Fruit fly (Drosophila melanogaster) whole organism, embryonic: ENCODE results near the gene Ubi-p63E.
A peak's percentile ranks its signal among the peaks of the same experiment; 100 is the strongest.

Source experiments
- CG10209 ChIP-seq: fragments of 200-800 bp; sonication (Bioruptor generic); optimal IDR thresholded peaks from 3 replicates; lab custom pipeline; 2017; ENCODE audit warnings: missing biosample characterization, mild to moderate bottlenecking, missing genetic modification characterization, missing genetic modification reagents
- CG11504 ChIP-seq: fragments of 200-800 bp; sonication (Bioruptor generic); optimal IDR thresholded peaks from 3 replicates; lab custom pipeline; 2019; ENCODE audit warnings: missing biosample characterization, mild to moderate bottlenecking, missing genetic modification characterization, moderate library complexity
- CG11560 ChIP-seq: fragments of 200-800 bp; sonication (Bioruptor generic); IDR thresholded peaks from 3 replicates; pipeline ENCODE4 v1.3.6; 2022; ENCODE audit warnings: missing biosample characterization, missing genetic modification characterization
- CG12391 ChIP-seq: fragments of 200-800 bp; sonication (Bioruptor generic); optimal IDR thresholded peaks from 3 replicates; lab custom pipeline; 2018; ENCODE audit warnings: missing biosample characterization, mild to moderate bottlenecking, missing genetic modification characterization, moderate library complexity
- CG13123 ChIP-seq: fragments of 200-800 bp; sonication (Bioruptor generic); optimal IDR thresholded peaks from 2 replicates; lab custom pipeline; 2016; ENCODE audit warnings: missing biosample characterization, missing genetic modification characterization
- CG13424 ChIP-seq: fragments of 200-800 bp; sonication (Bioruptor generic); optimal IDR thresholded peaks from 2 replicates; lab custom pipeline; 2019; ENCODE audit warnings: missing biosample characterization, mild to moderate bottlenecking, missing genetic modification characterization, moderate library complexity
- CG16815 ChIP-seq: fragments of 200-800 bp; sonication (Bioruptor generic); optimal IDR thresholded peaks from 3 replicates; lab custom pipeline; 2017; ENCODE audit warnings: missing biosample characterization, mild to moderate bottlenecking, missing genetic modification characterization
- CG17328 ChIP-seq: fragments of 200-800 bp; sonication (Bioruptor generic); IDR thresholded peaks from 2 replicates; pipeline ENCODE4 v1.3.6; 2022; ENCODE audit warnings: missing biosample characterization, missing genetic modification characterization
- CG17361 ChIP-seq: fragments of 200-800 bp; sonication (Bioruptor generic); IDR thresholded peaks from 3 replicates; pipeline ENCODE4 v1.3.6; 2022; ENCODE audit warnings: missing biosample characterization, missing genetic modification characterization
- CG17385 ChIP-seq: fragments of 200-800 bp; sonication (Bioruptor generic); optimal IDR thresholded peaks from 3 replicates; lab custom pipeline; 2018; ENCODE audit warnings: missing biosample characterization, mild to moderate bottlenecking, missing genetic modification characterization
- CG17568 ChIP-seq: fragments of 200-800 bp; sonication (Bioruptor generic); optimal IDR thresholded peaks from 2 replicates; lab custom pipeline; 2018; ENCODE audit warnings: missing biosample characterization, mild to moderate bottlenecking, missing genetic modification characterization, moderate library complexity
- CG18262 ChIP-seq: fragments of 200-800 bp; optimal IDR thresholded peaks from 3 replicates; lab custom pipeline; 2019; ENCODE audit warnings: missing biosample characterization, mild to moderate bottlenecking, missing genetic modification characterization, moderate library complexity
- CG30403 ChIP-seq: fragments of 200-800 bp; sonication (Bioruptor generic); optimal IDR thresholded peaks from 3 replicates; lab custom pipeline; 2016; ENCODE audit warnings: missing biosample characterization, missing genetic modification characterization
- CG4707 ChIP-seq: fragments of 200-800 bp; sonication (Bioruptor generic); optimal IDR thresholded peaks from 2 replicates; lab custom pipeline; 2018; ENCODE audit warnings: missing biosample characterization, mild to moderate bottlenecking, missing genetic modification characterization, moderate library complexity
- CG8290 ChIP-seq, 3 experiments: fragments of 200-800 bp; sonication (Bioruptor generic); optimal IDR thresholded peaks; 2 replicates each; lab custom pipeline; 2016 to 2019; ENCODE audit warnings: missing biosample characterization in 3 of 3, missing genetic modification characterization in 3 of 3, mild to moderate bottlenecking in 2 of 3, moderate library complexity in 1 of 3
- CG8388 ChIP-seq: fragments of 200-800 bp; sonication (Bioruptor generic); optimal IDR thresholded peaks from 2 replicates; lab custom pipeline; 2019; ENCODE audit warnings: missing biosample characterization, mild to moderate bottlenecking, missing genetic modification characterization, moderate library complexity
- CG9215 ChIP-seq: fragments of 200-800 bp; sonication (Bioruptor generic); IDR thresholded peaks from 2 replicates; pipeline ENCODE4 v1.3.6; 2022; ENCODE audit warnings: missing biosample characterization, missing genetic modification characterization
- Dip2 ChIP-seq: fragments of 200-800 bp; sonication (Bioruptor generic); IDR thresholded peaks from 2 replicates; pipeline ENCODE4 v1.3.6; 2022; ENCODE audit warnings: missing biosample characterization, missing genetic modification characterization
- Doc2 ChIP-seq: fragments of 200-800 bp; sonication (Bioruptor generic); IDR thresholded peaks from 2 replicates; pipeline ENCODE4 v1.3.6; 2022; ENCODE audit warnings: missing biosample characterization, missing genetic modification characterization
- Dref ChIP-seq: fragments of 200-800 bp; sonication (Bioruptor generic); IDR thresholded peaks from 2 replicates; pipeline ENCODE4 v1.3.6; 2022; ENCODE audit warnings: missing biosample characterization, missing genetic modification characterization
- HLH3B ChIP-seq: fragments of 200-800 bp; sonication (Bioruptor generic); IDR thresholded peaks from 2 replicates; pipeline ENCODE4 v1.3.6; 2022; ENCODE audit warnings: missing biosample characterization, missing genetic modification characterization
- Hand ChIP-seq: fragments of 200-800 bp; sonication (Bioruptor generic); optimal IDR thresholded peaks from 2 replicates; lab custom pipeline; 2017; ENCODE audit warnings: mild to moderate bottlenecking, missing biosample characterization, missing genetic modification reagents, missing genetic modification characterization
- MBD-R2 ChIP-seq: fragments of 200-800 bp; sonication (Bioruptor generic); IDR thresholded peaks from 2 replicates; pipeline ENCODE4 v1.3.6; 2022; ENCODE audit warnings: missing biosample characterization, missing genetic modification characterization
- Med ChIP-seq: fragments of 200-800 bp; sonication (Bioruptor generic); peaks from one replicate; lab custom pipeline; 2016; ENCODE audit warnings: missing biosample characterization, missing genetic modification characterization, mild to moderate bottlenecking, inconsistent platforms, moderate library complexity
- NC2β ChIP-seq: fragments of 200-800 bp; sonication (Bioruptor generic); optimal IDR thresholded peaks from 2 replicates; lab custom pipeline; 2016; ENCODE audit warnings: missing biosample characterization, missing genetic modification characterization
- Neu2 ChIP-seq: fragments of 200-800 bp; sonication (Bioruptor generic); optimal IDR thresholded peaks from 3 replicates; lab custom pipeline; 2016; ENCODE audit warnings: missing biosample characterization, missing genetic modification characterization, borderline replicate concordance
- Rfx ChIP-seq: fragments of 200-800 bp; sonication (Bioruptor generic); IDR thresholded peaks from 2 replicates; pipeline ENCODE4 v1.3.6; 2022; ENCODE audit warnings: missing biosample characterization, missing genetic modification characterization
- Rx ChIP-seq: fragments of 200-800 bp; sonication (Bioruptor generic); IDR thresholded peaks from 2 replicates; pipeline ENCODE4 v1.3.6; 2022; ENCODE audit warnings: missing biosample characterization, missing genetic modification characterization
- Sox102F ChIP-seq: fragments of 200-800 bp; sonication (Bioruptor generic); optimal IDR thresholded peaks from 2 replicates; lab custom pipeline; 2018; ENCODE audit warnings: missing biosample characterization, mild to moderate bottlenecking, missing genetic modification characterization, moderate library complexity
- Ssrp ChIP-seq: fragments of 200-800 bp; sonication (Bioruptor generic); optimal IDR thresholded peaks from 2 replicates; lab custom pipeline; 2018; ENCODE audit warnings: missing biosample characterization, mild to moderate bottlenecking, missing genetic modification characterization, moderate library complexity
- Tbp ChIP-seq: fragments of >200 bp; optimal IDR thresholded peaks from 2 replicates; lab custom pipeline; 2018; ENCODE audit warnings: missing biosample characterization, missing genetic modification characterization
- Xbp1 ChIP-seq: fragments of 200-800 bp; sonication (Bioruptor generic); optimal IDR thresholded peaks from 3 replicates; lab custom pipeline; 2016; ENCODE audit warnings: missing biosample characterization, mild to moderate bottlenecking, missing genetic modification characterization
- ara ChIP-seq: fragments of 200-800 bp; sonication (Bioruptor generic); IDR thresholded peaks from 2 replicates; pipeline ENCODE4 v1.3.6; 2022; ENCODE audit warnings: missing biosample characterization, missing genetic modification characterization
- bbx ChIP-seq: fragments of 200-800 bp; sonication (Bioruptor generic); IDR thresholded peaks from 2 replicates; pipeline ENCODE4 v1.3.6; 2022; ENCODE audit warnings: missing biosample characterization, missing genetic modification characterization; ENCODE audit not compliant: partially characterized antibody
- cato ChIP-seq: fragments of 200-800 bp; sonication (Bioruptor generic); optimal IDR thresholded peaks from 2 replicates; lab custom pipeline; 2016; ENCODE audit warnings: missing biosample characterization, missing genetic modification characterization, borderline replicate concordance
- grau ChIP-seq: fragments of 200-800 bp; optimal IDR thresholded peaks from 3 replicates; lab custom pipeline; 2019; ENCODE audit warnings: missing biosample characterization, mild to moderate bottlenecking, missing genetic modification characterization, moderate library complexity
- jing ChIP-seq: fragments of 200-800 bp; sonication (Bioruptor generic); optimal IDR thresholded peaks from 2 replicates; lab custom pipeline; 2018; ENCODE audit warnings: missing biosample characterization, mild to moderate bottlenecking, missing genetic modification characterization
- knrl ChIP-seq: fragments of 200-800 bp; sonication (Bioruptor generic); IDR thresholded peaks from 3 replicates; pipeline ENCODE4 v1.3.6; 2022; ENCODE audit warnings: missing biosample characterization, missing genetic modification characterization; ENCODE audit not compliant: partially characterized antibody
- lmd ChIP-seq: fragments of 200-800 bp; sonication (Bioruptor generic); IDR thresholded peaks from 2 replicates; pipeline ENCODE4 v1.3.6; 2022; ENCODE audit warnings: missing biosample characterization, missing genetic modification characterization
- lola ChIP-seq, 3 experiments: fragments of >200 bp in 2 of 3; fragments of 200-800 bp in 1 of 3; sonication (Bioruptor generic) in 1 of 3; optimal IDR thresholded peaks; 2 replicates each; lab custom pipeline; 2017 to 2019; ENCODE audit warnings: missing biosample characterization in 3 of 3, missing genetic modification characterization in 3 of 3, mild to moderate bottlenecking in 1 of 3, moderate library complexity in 1 of 3
- nom ChIP-seq: fragments of 200-800 bp; sonication (Bioruptor generic); optimal IDR thresholded peaks from 2 replicates; lab custom pipeline; 2017; ENCODE audit warnings: missing biosample characterization, missing genetic modification characterization, mild to moderate bottlenecking, moderate library complexity, missing genetic modification reagents
- otp ChIP-seq: fragments of 200-800 bp; sonication (Bioruptor generic); IDR thresholded peaks from 3 replicates; pipeline ENCODE4, ENCODE4 v1.3.6; 2022; ENCODE audit warnings: missing biosample characterization, missing genetic modification characterization
- pan ChIP-seq, 4 experiments: fragments of >200 bp in 3 of 4; fragments of 200-800 bp in 1 of 4; sonication (Bioruptor generic) in 1 of 4; optimal IDR thresholded peaks in 3 of 4; IDR thresholded peaks in 1 of 4; 2 replicates each; pipeline versions ENCODE4 v1.3.6 to Lab custom; 2017 to 2022; ENCODE audit warnings: missing biosample characterization in 2 of 4, missing genetic modification characterization in 2 of 4, mixed read lengths in 1 of 4
- psq ChIP-seq: fragments of 200-800 bp; sonication (Bioruptor generic); optimal IDR thresholded peaks from 2 replicates; lab custom pipeline; 2017; ENCODE audit warnings: missing biosample characterization, missing genetic modification characterization
- ro ChIP-seq: fragments of 200-800 bp; sonication (Bioruptor generic); IDR thresholded peaks from 2 replicates; pipeline ENCODE4 v1.3.6; 2022; ENCODE audit warnings: missing biosample characterization, missing genetic modification characterization
- row ChIP-seq: fragments of 200-800 bp; sonication (Bioruptor generic); IDR thresholded peaks from 3 replicates; pipeline ENCODE4 v1.3.6; 2022; ENCODE audit warnings: missing biosample characterization, missing genetic modification characterization
- slp2 ChIP-seq: fragments of 200-800 bp; sonication (Bioruptor generic); optimal IDR thresholded peaks from 2 replicates; lab custom pipeline; 2016; ENCODE audit warnings: missing biosample characterization, missing genetic modification characterization
- tin ChIP-seq: fragments of 200-800 bp; sonication (Bioruptor generic); optimal IDR thresholded peaks from 3 replicates; lab custom pipeline; 2016; ENCODE audit warnings: missing biosample characterization, missing genetic modification characterization
- wor ChIP-seq: fragments of 200-800 bp; sonication (Bioruptor generic); IDR thresholded peaks from 2 replicates; pipeline ENCODE4 v1.3.6; 2022; ENCODE audit warnings: missing biosample characterization, missing genetic modification characterization

Ubi-p63E gene

DNA sequence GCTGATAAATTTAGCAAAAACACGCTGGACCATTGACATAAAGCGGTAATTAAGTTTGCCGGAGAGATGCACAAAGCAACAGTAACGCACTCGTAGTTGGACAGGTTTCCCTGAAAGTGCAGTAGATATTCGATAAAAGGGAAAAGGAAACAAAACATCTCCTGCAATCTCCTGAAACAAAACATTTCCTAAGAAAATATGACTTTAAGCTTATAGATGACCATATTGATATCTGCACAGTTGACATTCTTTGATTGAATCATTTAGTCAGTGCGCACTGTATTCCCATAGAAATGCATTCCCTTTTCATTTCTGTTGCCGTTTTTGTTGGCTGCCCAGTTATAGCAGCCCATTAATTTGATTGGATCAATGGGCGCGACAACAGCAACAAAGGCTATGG, 50.1 kb downstream of the Ubi-p63E start (continued):
- TF ChIP-seq CG17385 (GFP tag; lab: Kevin White, UChicago) (peak; percentile 46), Med (peak; percentile 92), wor (GFP tag; lab: Robert Waterston, UW) (peak; percentile 56), CG10209 (no peak), slp2 (peak; percentile 38), row (GFP tag; lab: Robert Waterston, UW) (peak; percentile 60), Rx (GFP tag; lab: Robert Waterston, UW) (peak; percentile 49; the same call in 1 of the 2 replicates), Sox102F (peak; percentile 86), CG18262 (peak; percentile 55), Rfx (GFP tag; lab: Robert Waterston, UW) (no peak), CG11560 (tag; lab: Robert Waterston, UW) (no peak), Dref (no peak), Ssrp (tag; lab: Kevin White, UChicago) (peak; percentile 76), CG13123 (peak; percentile 10), CG4707 (GFP tag; lab: Kevin White, UChicago) (peak; percentile 61), CG30403 (GFP tag; lab: Kevin White, UChicago) (peak; percentile 16), cato (GFP tag; lab: Kevin White, UChicago) (peak; percentile 18), CG9215 (peak; percentile 34; the same call in 1 of the 2 replicates), NC2β (peak; percentile 34), ro (GFP tag; lab: Robert Waterston, UW) (peak; percentile 30; the same call in 1 of the 2 replicates), Tbp (GFP tag; lab: Kevin White, UChicago) (no peak), MBD-R2 (GFP tag; lab: Robert Waterston, UW) (no peak), otp (GFP tag; lab: Robert Waterston, UW) (peak; percentile 76), tin (GFP tag; lab: Kevin White, UChicago) (no peak), nom (GFP tag; lab: Kevin White, UChicago) (peak; percentile 23), CG17361 (peak; percentile 32; the same call in 1 of the 3 replicates), HLH3B (GFP tag; lab: Robert Waterston, UW) (peak; percentile 60), lola (GFP tag; optimal IDR thresholded peaks at IDR 0.05; lab: Kevin White, UChicago) (peak in 1 of 3 experiments; percentile 67), Doc2 (GFP tag; lab: Robert Waterston, UW) (no peak), psq (GFP tag; lab: Kevin White, UChicago) (no peak), knrl (no peak), ara (GFP tag; lab: Robert Waterston, UW) (peak; percentile 70), CG16815 (GFP tag; lab: Kevin White, UChicago) (peak; percentile 16), CG8290 (GFP tag; optimal IDR thresholded peaks at IDR 0.05; lab: Kevin White, UChicago) (no peak), CG8290 (tag; optimal IDR thresholded peaks at IDR 0.05; lab: Kevin White, UChicago) (peak in 1 of 2 experiments; percentile 44), grau (tag; lab: Kevin White, UChicago) (peak; percentile 89), CG12391 (peak; percentile 62), lmd (GFP tag; lab: Robert Waterston, UW) (peak; percentile 66), Neu2 (GFP tag; lab: Kevin White, UChicago) (no peak), Xbp1 (GFP tag; lab: Kevin White, UChicago) (peak; percentile 64), CG17568 (GFP tag; lab: Kevin White, UChicago) (peak; percentile 6), jing (peak; percentile 60), Dip2 (GFP tag; lab: Robert Waterston, UW) (no peak), bbx (GFP tag; lab: Robert Waterston, UW) (no peak), CG13424 (peak; percentile 71), CG8388 (peak; percentile 61), CG17328 (GFP tag; lab: Robert Waterston, UW) (peak; percentile 73), Hand (GFP tag; lab: Kevin White, UChicago) (no peak), pan (optimal IDR thresholded peaks at IDR 0.05; lab: Kevin White, UChicago) (no peak), pan (GFP tag; optimal IDR thresholded peaks at IDR 0.05 in 1 of 2, IDR thresholded peaks at IDR 0.05 in 1 of 2) (peak in 1 of 2 experiments; percentile 64), CG11504 (tag; lab: Kevin White, UChicago) (peak; percentile 58)
